Fruit fly (Drosophila melanogaster) whole organism, pupa: ENCODE data around the gene bond.
A peak's percentile ranks its signal among the peaks of the same experiment; 100 is the strongest.

Experiments used
- CG10348 ChIP-seq: fragments of 200-800 bp; sonication (Bioruptor generic); IDR thresholded peaks from 2 replicates; pipeline ENCODE4 v1.3.6; 2022; ENCODE audit warnings: missing biosample characterization, missing genetic modification characterization
- CG12605 ChIP-seq: fragments of 200-800 bp; sonication (Bioruptor generic); IDR thresholded peaks from 2 replicates; pipeline ENCODE4 v1.3.6; 2022; ENCODE audit warnings: missing biosample characterization, missing genetic modification characterization
- CG13204 ChIP-seq: fragments of 200-800 bp; sonication (Bioruptor generic); optimal IDR thresholded peaks from 2 replicates; lab custom pipeline; 2018; ENCODE audit warnings: missing biosample characterization, mild to moderate bottlenecking, missing genetic modification characterization, moderate library complexity
- CG14655 ChIP-seq: fragments of 200-800 bp; sonication (Bioruptor generic); optimal IDR thresholded peaks from 3 replicates; lab custom pipeline; 2017; ENCODE audit warnings: mild to moderate bottlenecking, missing biosample characterization, missing genetic modification reagents, missing genetic modification characterization
- CG15710 ChIP-seq: fragments of 200-800 bp; sonication (Bioruptor generic); optimal IDR thresholded peaks from 2 replicates; lab custom pipeline; 2018; ENCODE audit warnings: missing biosample characterization, mild to moderate bottlenecking, missing genetic modification characterization, moderate library complexity
- CG17806 ChIP-seq: fragments of 200-800 bp; sonication (Bioruptor generic); optimal IDR thresholded peaks from 2 replicates; lab custom pipeline; 2018; ENCODE audit warnings: missing biosample characterization, mild to moderate bottlenecking, missing genetic modification characterization, moderate library complexity
- CG32121 ChIP-seq: fragments of 200-800 bp; sonication (Bioruptor generic); IDR thresholded peaks from 2 replicates; pipeline ENCODE4 v1.3.6; 2022; ENCODE audit warnings: missing biosample characterization, missing genetic modification characterization
- CG34367 ChIP-seq: fragments of 200-800 bp; sonication (Bioruptor generic); optimal IDR thresholded peaks from 2 replicates; lab custom pipeline; 2018; ENCODE audit warnings: missing biosample characterization, mild to moderate bottlenecking, missing genetic modification characterization
- CG4496 ChIP-seq: fragments of 200-800 bp; sonication (Bioruptor generic); IDR thresholded peaks from 3 replicates; pipeline ENCODE4 v1.3.6; 2022; ENCODE audit warnings: missing biosample characterization, missing genetic modification characterization
- CG8159 ChIP-seq: fragments of 200-800 bp; sonication (Bioruptor generic); optimal IDR thresholded peaks from 3 replicates; lab custom pipeline; 2018; ENCODE audit warnings: missing biosample characterization, mild to moderate bottlenecking, missing genetic modification characterization, moderate library complexity
- CG8301 ChIP-seq: fragments of 200-800 bp; sonication (Bioruptor generic); optimal IDR thresholded peaks from 2 replicates; lab custom pipeline; 2018; ENCODE audit warnings: missing biosample characterization, mild to moderate bottlenecking, missing genetic modification characterization
- CG9948 ChIP-seq: fragments of 200-800 bp; sonication (Bioruptor generic); optimal IDR thresholded peaks from 2 replicates; lab custom pipeline; 2018; ENCODE audit warnings: missing biosample characterization, mild to moderate bottlenecking, missing genetic modification characterization, moderate library complexity
- D1 ChIP-seq: fragments of 200-800 bp; sonication (Bioruptor generic); optimal IDR thresholded peaks from 2 replicates; lab custom pipeline; 2018; ENCODE audit warnings: missing biosample characterization, mild to moderate bottlenecking, missing genetic modification characterization, moderate library complexity
- EcR ChIP-seq: fragments of 200-800 bp; sonication (Bioruptor generic); optimal IDR thresholded peaks from 3 replicates; lab custom pipeline; 2019; ENCODE audit warnings: missing biosample characterization, missing genetic modification characterization, mild to moderate bottlenecking, moderate library complexity, missing genetic modification reagents
- Ets98B ChIP-seq: fragments of 200-800 bp; sonication (Bioruptor generic); IDR thresholded peaks from 2 replicates; pipeline ENCODE4 v1.3.6; 2022; ENCODE audit warnings: missing biosample characterization, missing genetic modification characterization
- Pif1A ChIP-seq: fragments of 200-800 bp; sonication (Bioruptor generic); optimal IDR thresholded peaks from 3 replicates; lab custom pipeline; 2016; ENCODE audit warnings: missing biosample characterization, missing genetic modification characterization
- Pif1B ChIP-seq: fragments of 200-800 bp; sonication (Bioruptor generic); optimal IDR thresholded peaks from 3 replicates; lab custom pipeline; 2016; ENCODE audit warnings: missing biosample characterization, missing genetic modification characterization
- Snoo ChIP-seq: fragments of 200-800 bp; sonication (Bioruptor generic); optimal IDR thresholded peaks from 3 replicates; lab custom pipeline; 2017; ENCODE audit warnings: missing biosample characterization, mild to moderate bottlenecking, missing genetic modification characterization, inconsistent platforms
- fd96Ca ChIP-seq: fragments of 200-800 bp; sonication (Bioruptor generic); IDR thresholded peaks from 3 replicates; pipeline ENCODE4 v1.3.6; 2022; ENCODE audit warnings: missing biosample characterization, missing genetic modification characterization
- gl ChIP-seq: fragments of 200-800 bp; sonication (Bioruptor generic); optimal IDR thresholded peaks from 2 replicates; lab custom pipeline; 2018; ENCODE audit warnings: missing biosample characterization, mild to moderate bottlenecking, missing genetic modification characterization
- rn ChIP-seq: fragments of 200-800 bp; sonication (Bioruptor generic); IDR thresholded peaks from 2 replicates; pipeline ENCODE4 v1.3.6; 2022; ENCODE audit warnings: missing biosample characterization, missing genetic modification characterization

bond gene

DNA sequence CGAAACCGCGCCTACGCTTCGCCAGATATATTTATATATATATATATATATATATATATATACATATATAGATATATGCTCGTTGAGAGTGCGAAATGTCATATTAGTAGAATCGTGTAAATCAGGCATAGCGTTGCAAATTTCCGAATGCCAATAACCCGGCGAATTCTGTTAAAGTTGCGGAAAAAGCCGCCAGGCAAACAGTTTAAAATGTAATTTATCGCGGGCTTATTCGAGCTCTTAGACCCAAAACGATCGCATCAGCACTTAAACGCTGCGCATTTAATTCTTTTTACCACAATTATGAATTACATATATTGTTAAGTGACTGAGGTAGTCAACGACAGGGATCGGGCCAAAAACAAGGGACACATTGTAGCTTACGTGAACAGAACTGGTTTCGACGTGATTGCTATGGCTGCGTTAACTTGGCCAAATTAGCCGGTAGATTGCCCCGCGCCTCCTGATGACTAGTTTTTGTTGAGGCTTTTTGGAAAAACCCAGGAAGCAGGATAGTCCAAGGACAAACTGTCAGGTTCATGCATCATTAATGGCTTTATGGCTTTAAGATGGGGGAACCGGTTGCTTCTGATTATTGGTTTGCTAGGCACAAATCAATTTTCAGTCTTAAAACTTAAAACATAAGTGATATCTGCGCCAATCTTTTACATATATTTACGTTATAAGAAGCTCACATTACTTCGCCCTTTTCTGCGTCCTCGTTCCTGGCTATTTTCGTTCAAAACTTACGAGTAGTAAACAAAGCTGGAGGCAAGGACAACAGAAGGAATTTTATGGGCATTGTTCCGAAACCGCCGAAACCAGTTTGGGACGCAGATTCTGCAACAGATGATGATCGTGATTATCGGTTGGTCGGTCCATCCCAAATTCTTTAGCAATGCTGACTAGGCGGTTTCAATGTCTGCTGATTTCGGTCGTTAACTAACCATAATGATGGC, 16.2 kb upstream of the bond start:
- TF ChIP-seq gl: no peak
- TF ChIP-seq EcR (GFP tag; lab: Kevin White, UChicago): peak; percentile 82

- TF ChIP-seq CG17806 (no peak), Pif1B (GFP tag; lab: Kevin White, UChicago) (no peak), CG4496 (GFP tag; lab: Robert Waterston, UW) (no peak), CG13204 (GFP tag; lab: Kevin White, UChicago) (no peak), Snoo (tag; lab: Kevin White, UChicago) (no peak), CG12605 (no peak), gl (no peak), rn (GFP tag; lab: Robert Waterston, UW) (no peak), CG8159 (no peak)
- TF ChIP-seq, all 21 proteins: peak for 0
Observed at dm6 chr3R:22535945-22536344, 14.5 kb upstream of the bond start.

- TF ChIP-seq CG15710: peak; percentile 83
- TF ChIP-seq D1: peak; percentile 39
- peak; percentile 47 for TF ChIP-seq Pif1B (GFP tag; lab: Kevin White, UChicago)
- no peak for TF ChIP-seq CG32121
- TF ChIP-seq CG10348 (GFP tag; lab: Robert Waterston, UW): no peak
- TF ChIP-seq CG17806: peak; percentile 89
- TF ChIP-seq CG14655 (GFP tag; lab: Kevin White, UChicago): peak; percentile 38
- peak; percentile 89 for TF ChIP-seq CG8159
- peak; percentile 80 for TF ChIP-seq CG34367 (tag; lab: Kevin White, UChicago)
- peak; percentile 59 for TF ChIP-seq Pif1A (GFP tag; lab: Kevin White, UChicago)
- peak; percentile 52 for TF ChIP-seq CG13204 (GFP tag; lab: Kevin White, UChicago)
- TF ChIP-seq rn (GFP tag; lab: Robert Waterston, UW): no peak
- TF ChIP-seq EcR (GFP tag; lab: Kevin White, UChicago): peak; percentile 81
- TF ChIP-seq gl: peak; percentile 64
- peak; percentile 54 for TF ChIP-seq Snoo (tag; lab: Kevin White, UChicago)
- TF ChIP-seq CG8301: no peak
- TF ChIP-seq CG9948 (tag; lab: Kevin White, UChicago): peak; percentile 82
- no peak for TF ChIP-seq fd96Ca (GFP tag; lab: Robert Waterston, UW)
- no peak for TF ChIP-seq CG12605
Observed at dm6 chr3R:22536504-22537423, 13.7 kb upstream of the bond start.

DNA sequence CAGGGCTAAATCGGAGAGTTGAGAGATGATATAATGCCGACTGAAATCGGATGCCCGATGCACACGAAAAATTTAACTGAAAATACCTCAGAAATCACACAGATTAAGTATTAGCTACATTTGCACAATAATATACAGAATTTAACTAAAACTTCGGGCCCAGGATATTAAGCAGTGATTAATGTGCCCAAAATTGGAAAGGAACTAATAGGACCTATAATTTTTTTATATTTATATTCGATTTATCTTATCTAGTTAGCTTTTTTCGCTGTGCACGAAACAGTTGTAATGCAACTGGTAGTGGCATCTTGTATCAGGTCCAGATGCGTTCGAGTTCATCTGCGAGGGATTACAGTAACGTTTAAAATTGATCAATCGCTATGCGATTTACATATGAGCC, 11.6 kb upstream of the bond start:
- no peak for TF ChIP-seq D1
- TF ChIP-seq rn (GFP tag; lab: Robert Waterston, UW): no peak
- peak; percentile 16 for TF ChIP-seq Pif1A (GFP tag; lab: Kevin White, UChicago)
- TF ChIP-seq CG32121: no peak
- peak; percentile 50 for TF ChIP-seq CG8159
- TF ChIP-seq CG9948 (tag; lab: Kevin White, UChicago): peak; percentile 17
- TF ChIP-seq CG10348 (GFP tag; lab: Robert Waterston, UW): no peak
- peak; percentile 1 for TF ChIP-seq CG17806
- no peak for TF ChIP-seq EcR (GFP tag; lab: Kevin White, UChicago)
- no peak for TF ChIP-seq Snoo (tag; lab: Kevin White, UChicago)
- no peak for TF ChIP-seq Ets98B (GFP tag; lab: Robert Waterston, UW)
- peak; percentile 23 for TF ChIP-seq CG15710

- no peak for TF ChIP-seq CG32121
- no peak for TF ChIP-seq CG4496 (GFP tag; lab: Robert Waterston, UW)
- no peak for TF ChIP-seq CG9948 (tag; lab: Kevin White, UChicago)
- TF ChIP-seq CG8159: peak; percentile 5
- TF ChIP-seq Ets98B (GFP tag; lab: Robert Waterston, UW): no peak
- no peak for TF ChIP-seq fd96Ca (GFP tag; lab: Robert Waterston, UW)
- TF ChIP-seq Pif1B (GFP tag; lab: Kevin White, UChicago): no peak
- no peak for TF ChIP-seq D1
- TF ChIP-seq CG17806: no peak
- TF ChIP-seq Pif1A (GFP tag; lab: Kevin White, UChicago): no peak
- no peak for TF ChIP-seq CG12605
- TF ChIP-seq gl: peak; percentile 3
- peak; percentile 84 for TF ChIP-seq CG13204 (GFP tag; lab: Kevin White, UChicago)
- peak; percentile 74 for TF ChIP-seq EcR (GFP tag; lab: Kevin White, UChicago)
- TF ChIP-seq CG10348 (GFP tag; lab: Robert Waterston, UW): no peak
- TF ChIP-seq Snoo (tag; lab: Kevin White, UChicago): no peak
- no peak for TF ChIP-seq rn (GFP tag; lab: Robert Waterston, UW)
- TF ChIP-seq CG15710: peak; percentile 13
- no peak for TF ChIP-seq CG34367 (tag; lab: Kevin White, UChicago)
- TF ChIP-seq CG8301: no peak
- no peak for TF ChIP-seq CG14655 (GFP tag; lab: Kevin White, UChicago)
Observed at dm6 chr3R:22539762-22540161, 10.7 kb upstream of the bond start, which contains the start of gene CG5326. CG5326 (minus strand) TSS chr3R:22539919.
